Worm (Caenorhabditis elegans): ENCODE data around the gene F13H10.6.

ce11 chrIV:10970767-10971166 is 38.3 kb upstream of the F13H10.6 start:
- TF ChIP-seq scrt-1 (GFP tag; IDR thresholded peaks at IDR 0.05): no peak
- no peak for TF ChIP-seq F13C5.2 (tag; optimal IDR thresholded peaks at IDR 0.05)
- no peak for TF ChIP-seq ama-1 (optimal IDR thresholded peaks at IDR 0.05)
- no peak for TF ChIP-seq tbx-11 (GFP tag; IDR thresholded peaks at IDR 0.05)
- no peak for TF ChIP-seq tbx-37 (GFP tag; conservative IDR thresholded peaks at IDR 0.05)
- no peak for TF ChIP-seq ets-7 (tag; optimal IDR thresholded peaks at IDR 0.05)
- TF ChIP-seq flt-1 (GFP tag; IDR thresholded peaks at IDR 0.05): no peak
- TF ChIP-seq pes-1 (GFP tag; IDR thresholded peaks at IDR 0.05): no peak
- no peak for TF ChIP-seq hnd-1 (tag; optimal IDR thresholded peaks at IDR 0.05)
- no peak for TF ChIP-seq hmbx-1 (tag; optimal IDR thresholded peaks at IDR 0.05)
